Worm (Caenorhabditis elegans): ENCODE measurements around the gene ZC416.2.

DNA sequence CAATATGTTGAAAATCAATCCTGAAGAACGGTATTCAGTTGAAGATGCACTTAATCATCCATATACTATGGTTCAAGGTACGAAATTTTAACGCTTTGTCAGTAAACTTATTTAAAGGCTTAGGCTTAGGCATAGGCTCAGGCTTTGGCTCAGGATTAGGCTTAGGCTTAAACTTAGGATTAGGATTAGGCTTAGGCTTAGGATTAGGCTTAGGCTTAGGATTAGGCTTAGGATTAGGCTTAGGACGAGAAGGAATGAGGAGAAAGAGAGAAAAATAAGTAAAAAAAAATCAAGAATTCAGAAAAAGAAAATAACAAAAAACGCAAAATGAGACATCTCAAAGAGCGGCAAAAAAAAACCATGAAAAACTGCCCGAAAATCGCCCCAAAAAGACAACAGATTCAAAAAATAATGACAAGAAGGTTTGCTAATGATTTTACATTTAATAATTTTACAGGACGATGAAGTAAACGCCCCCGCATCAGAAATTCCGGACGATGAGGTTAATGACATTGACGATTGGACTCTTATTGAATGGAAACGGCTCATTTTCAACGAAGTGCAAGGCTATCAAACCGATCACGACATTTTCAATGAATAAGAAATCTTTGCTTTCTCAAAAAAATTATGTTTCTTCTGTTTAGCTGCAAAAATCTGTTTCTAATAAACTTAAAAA is 24.7 kb upstream of the ZC416.2 start:
- peak; percentile 43; the same call in 1 of the 2 replicates for TF ChIP-seq pha-4 (GFP tag; IDR thresholded peaks at IDR 0.05)
- TF ChIP-seq pha-4 (tag; optimal IDR thresholded peaks at IDR 0.05): no peak
- TF ChIP-seq jun-1 (tag; optimal IDR thresholded peaks at IDR 0.05): no peak
- no peak for TF ChIP-seq snpc-4 (tag; optimal IDR thresholded peaks at IDR 0.05)
- TF ChIP-seq unc-130 (GFP tag; optimal IDR thresholded peaks at IDR 0.05): no peak

All from whole organism, L4 larva.